Worm (Caenorhabditis elegans): ENCODE results near the gene frpr-13.

ce11 chrV:8948365-8948764 lies 49.5 kb downstream of the frpr-13 start:
- no peak for TF ChIP-seq skn-1 (tag; optimal IDR thresholded peaks at IDR 0.05)
- no peak for TF ChIP-seq R02D3.7 (tag; optimal IDR thresholded peaks at IDR 0.05)
- TF ChIP-seq peb-1 (tag; optimal IDR thresholded peaks at IDR 0.05): no peak
- no peak for TF ChIP-seq dmd-4 (tag; optimal IDR thresholded peaks at IDR 0.05)
- TF ChIP-seq elt-1 (tag; optimal IDR thresholded peaks at IDR 0.05): no peak
- no peak for TF ChIP-seq lin-39 (tag; optimal IDR thresholded peaks at IDR 0.05)
